Worm (Caenorhabditis elegans) whole organism, L2 larva: ENCODE results near the gene F35G2.1.

ENCODE experiments used
- ZK546.5 ChIP-seq: sonication (generic microtip); optimal IDR thresholded peaks from 2 replicates; lab custom pipeline; 2017; ENCODE audit warnings: missing biosample characterization, missing genetic modification characterization
- ceh-16 ChIP-seq: fragments of 150-350 bp; optimal IDR thresholded peaks from 2 replicates; lab custom pipeline; 2014; ENCODE audit warnings: missing biosample characterization, missing genetic modification characterization
- mbf-1 ChIP-seq: sonication (generic microtip); optimal IDR thresholded peaks from 2 replicates; lab custom pipeline; 2017; ENCODE audit warnings: missing biosample characterization, missing genetic modification characterization
- nhr-21 ChIP-seq: fragments of 150-350 bp; optimal IDR thresholded peaks from 2 replicates; lab custom pipeline; 2014; ENCODE audit warnings: missing biosample characterization, missing genetic modification characterization
- peb-1 ChIP-seq: fragments of 150-350 bp; optimal IDR thresholded peaks from 2 replicates; lab custom pipeline; 2014; ENCODE audit warnings: missing biosample characterization, missing genetic modification characterization

Gene F35G2.1

DNA sequence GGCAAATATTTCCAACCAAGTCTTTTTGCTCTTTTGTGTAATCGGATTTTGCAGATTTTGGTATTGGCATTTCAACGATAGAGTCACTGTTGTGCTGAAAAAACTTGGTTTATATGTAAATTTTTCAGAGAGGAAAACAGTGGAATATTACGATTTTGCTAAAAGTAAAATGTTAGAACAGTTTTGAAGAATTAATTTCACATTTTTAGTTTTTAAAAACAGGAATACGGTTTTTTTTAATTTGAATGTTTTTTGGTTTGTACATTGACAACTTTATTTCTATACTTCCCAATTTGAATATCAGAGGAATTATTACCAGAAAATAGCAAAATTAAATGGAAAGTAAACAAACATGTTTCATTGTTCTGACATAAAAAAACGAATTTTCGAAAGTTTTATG lies 49.5 kb downstream of the F35G2.1 start, which contains the start of gene dnj-26:
dnj-26 (minus strand) TSS at position 101 of the 400 bp plus-strand sequence.
- TF ChIP-seq ceh-16 (tag; lab: Kevin White, UChicago): no peak
- no peak for TF ChIP-seq nhr-21
- no peak for TF ChIP-seq peb-1 (tag; lab: Kevin White, UChicago)
- TF ChIP-seq mbf-1: no peak
- TF ChIP-seq ZK546.5 (tag; lab: Kevin White, UChicago): no peak
